Worm (Caenorhabditis elegans) whole organism, L2 larva: Measurements from ENCODE around the gene nlp-43.

Source experiments
- R02D3.7 ChIP-seq: fragments of 150-350 bp; optimal IDR thresholded peaks from 2 replicates; lab custom pipeline; 2014; ENCODE audit warnings: missing biosample characterization, missing genetic modification characterization
- ama-1 ChIP-seq: fragments of 150-350 bp; optimal IDR thresholded peaks from 2 replicates; lab custom pipeline; 2018; ENCODE audit warnings: inconsistent platforms
- nhr-11 ChIP-seq: fragments of 150-350 bp; optimal IDR thresholded peaks from 2 replicates; lab custom pipeline; 2014; ENCODE audit warnings: missing biosample characterization, missing genetic modification characterization
- nhr-237 ChIP-seq: fragments of 150-350 bp; optimal IDR thresholded peaks from 2 replicates; lab custom pipeline; 2014; ENCODE audit warnings: missing biosample characterization, missing genetic modification characterization
- snpc-4 ChIP-seq: fragments of 150-350 bp; optimal IDR thresholded peaks from 2 replicates; lab custom pipeline; 2014; ENCODE audit warnings: missing biosample characterization, missing genetic modification characterization
- zag-1 ChIP-seq: fragments of 150-350 bp; optimal IDR thresholded peaks from 2 replicates; lab custom pipeline; 2014; ENCODE audit warnings: missing biosample characterization, missing genetic modification characterization

DNA sequence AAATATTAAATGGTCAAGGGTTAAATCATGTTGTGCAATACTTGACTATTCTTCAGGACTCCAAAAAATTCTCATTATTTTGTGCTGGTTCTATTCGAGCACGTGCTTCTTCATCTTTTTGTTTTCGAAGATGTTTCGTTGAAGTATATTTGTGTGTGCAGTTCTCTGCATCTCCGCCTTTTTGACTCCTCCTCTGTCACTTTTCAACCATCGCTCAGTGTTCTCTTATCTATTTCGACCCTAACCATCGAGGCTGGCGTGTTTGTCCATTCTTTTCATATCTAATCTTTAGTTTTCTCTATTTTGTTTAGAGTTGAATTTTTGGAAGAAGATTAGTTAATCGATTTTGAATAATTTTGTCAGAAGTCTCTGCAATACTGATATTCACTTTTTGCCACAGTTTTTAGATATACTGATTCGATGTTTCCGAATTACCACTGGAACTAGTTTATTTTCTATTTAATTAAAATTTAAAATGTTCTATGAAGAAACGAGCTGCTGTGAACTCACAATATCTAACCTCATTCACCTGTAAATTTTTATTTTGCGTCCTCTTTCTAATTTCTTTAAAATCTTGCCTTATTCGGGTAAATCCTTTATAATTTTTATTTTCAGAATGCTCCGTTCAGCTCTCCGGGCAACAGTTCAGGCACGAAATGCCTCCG is 35.1 kb downstream of the nlp-43 start, which contains the start of gene alh-1:
- no peak for TF ChIP-seq R02D3.7
- TF ChIP-seq zag-1 (tag; lab: Kevin White, UChicago) = no peak
- TF ChIP-seq nhr-237 (tag; lab: Kevin White, UChicago) = no peak
- no peak for TF ChIP-seq nhr-11 (tag; lab: Kevin White, UChicago)
- TF ChIP-seq snpc-4 = no peak
- no peak for TF ChIP-seq ama-1
